Fruit fly (Drosophila melanogaster): ENCODE results near the gene CG42354.

The CG42354 gene

DNA sequence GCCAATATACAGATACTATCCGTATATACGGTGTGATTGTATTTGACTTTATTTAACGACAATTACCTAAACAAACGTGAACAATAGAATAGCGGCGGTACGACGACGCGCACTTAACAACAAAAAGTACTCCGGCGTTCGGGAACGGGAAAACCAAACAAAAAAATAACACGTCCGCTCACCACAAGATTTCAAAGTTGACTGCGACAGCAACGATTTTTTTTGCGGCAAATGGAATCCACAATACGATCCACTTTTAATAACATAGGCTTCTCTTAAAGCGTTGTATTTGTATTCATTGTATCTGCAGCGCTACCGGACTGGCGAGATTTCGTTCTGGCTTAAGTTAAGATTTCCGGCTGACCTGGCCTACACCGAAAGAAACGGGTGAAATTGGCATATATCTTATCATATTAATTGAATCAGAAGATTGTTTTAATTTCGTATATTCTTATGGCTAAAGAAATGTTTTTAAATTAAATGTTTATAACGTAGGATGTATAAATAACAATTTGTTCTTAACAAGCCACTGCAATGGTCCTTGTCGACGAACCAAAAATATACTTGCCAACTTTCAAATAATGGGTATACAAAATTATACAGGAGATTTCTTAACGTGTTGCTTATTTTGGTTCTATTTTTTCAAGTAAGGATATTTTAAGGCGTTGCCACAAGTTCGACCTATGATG lies at the start of gene CG42354, which contains the start of gene CG42353 (continued):
- peak; percentile 96 for TF ChIP-seq CG11695 (GFP tag; IDR thresholded peaks at IDR 0.05)
- peak; percentile 72; the same call in 1 of the 2 replicates for TF ChIP-seq Doc2 (GFP tag; IDR thresholded peaks at IDR 0.05)
- TF ChIP-seq CG18764 (GFP tag; optimal IDR thresholded peaks at IDR 0.05), result peak; percentile 94
- peak; percentile 94 for TF ChIP-seq CG6813 (GFP tag; optimal IDR thresholded peaks at IDR 0.05)
- no peak for TF ChIP-seq CG13287 (GFP tag; IDR thresholded peaks at IDR 0.05; ENCODE audit: partially characterized antibody)
- peak; percentile 76 for TF ChIP-seq Adf1 (GFP tag; IDR thresholded peaks at IDR 0.05)
- TF ChIP-seq pho (GFP tag; optimal IDR thresholded peaks at IDR 0.05), result peak; percentile 95
- TF ChIP-seq CG14710 (tag; optimal IDR thresholded peaks at IDR 0.05), result peak; percentile 97
- peak; percentile 79 for TF ChIP-seq Ravus (GFP tag; IDR thresholded peaks at IDR 0.05)
- peak; percentile 97 for TF ChIP-seq CG2678 (tag; optimal IDR thresholded peaks at IDR 0.05)
- peak; percentile 90 for TF ChIP-seq CG9437 (GFP tag; optimal IDR thresholded peaks at IDR 0.05)
- TF ChIP-seq trh (GFP tag; optimal IDR thresholded peaks at IDR 0.05), result peak; percentile 87
- TF ChIP-seq CG8478 (optimal IDR thresholded peaks at IDR 0.05), result no peak
- peak; percentile 86 for TF ChIP-seq repo (GFP tag; optimal IDR thresholded peaks at IDR 0.05)
- TF ChIP-seq fu2 (GFP tag; optimal IDR thresholded peaks at IDR 0.05), result peak; percentile 92
- peak; percentile 84 to 95 for TF ChIP-seq dpn (GFP tag; optimal IDR thresholded peaks at IDR 0.05)
- TF ChIP-seq CG12299 (tag; optimal IDR thresholded peaks at IDR 0.05), result peak; percentile 93
- peak; percentile 92 for TF ChIP-seq maf-S (GFP tag; optimal IDR thresholded peaks at IDR 0.05)
- 0 out of 2 replicates have a peak, but pooled peaks have one; percentile 63 for TF ChIP-seq ato (GFP tag; IDR thresholded peaks at IDR 0.05; ENCODE audit: partially characterized antibody)
- peak in 1 of 3 experiments; percentile 85 for TF ChIP-seq Stat92E (GFP tag; optimal IDR thresholded peaks at IDR 0.05)
- peak; percentile 94 for TF ChIP-seq so (GFP tag; IDR thresholded peaks at IDR 0.05)
- peak; percentile 59 for TF ChIP-seq Sry-β (GFP tag; optimal IDR thresholded peaks at IDR 0.05)
- peak; percentile 80 for TF ChIP-seq bab2 (GFP tag; optimal IDR thresholded peaks at IDR 0.05)
- peak; percentile 94 for TF ChIP-seq esg (GFP tag; conservative IDR thresholded peaks at IDR 0.05)
- peak; percentile 68 for TF ChIP-seq CG15073 (GFP tag; optimal IDR thresholded peaks at IDR 0.05)
- peak; percentile 82 for TF ChIP-seq wdn (GFP tag; IDR thresholded peaks at IDR 0.05)
- peak; percentile 94 for TF ChIP-seq B-H2 (GFP tag; optimal IDR thresholded peaks at IDR 0.05)
- peak; percentile 93 for TF ChIP-seq wor (GFP tag; IDR thresholded peaks at IDR 0.05)
- peak; percentile 70 for TF ChIP-seq Poxn (GFP tag; IDR thresholded peaks at IDR 0.05)
- TF ChIP-seq dysf (GFP tag; IDR thresholded peaks at IDR 0.05), result peak; percentile 97
- TF ChIP-seq Six4 (GFP tag; optimal IDR thresholded peaks at IDR 0.05), result peak; percentile 93
- TF ChIP-seq al (GFP tag; IDR thresholded peaks at IDR 0.05), result peak; percentile 88
- peak; percentile 95 for TF ChIP-seq ara (GFP tag; IDR thresholded peaks at IDR 0.05)
- no peak for TF ChIP-seq lov (optimal IDR thresholded peaks at IDR 0.05)
- peak; percentile 94 for TF ChIP-seq lov (GFP tag; IDR thresholded peaks at IDR 0.05)
- TF ChIP-seq CG4820 (GFP tag; optimal IDR thresholded peaks at IDR 0.05), result peak; percentile 95
- TF ChIP-seq Fer3 (tag; optimal IDR thresholded peaks at IDR 0.05), result peak; percentile 95
- TF ChIP-seq CG16863 (GFP tag; optimal IDR thresholded peaks at IDR 0.05), result peak; percentile 94
- peak; percentile 91 for TF ChIP-seq BtbVII (GFP tag; optimal IDR thresholded peaks at IDR 0.05)
- TF ChIP-seq zen (tag; optimal IDR thresholded peaks at IDR 0.05), result peak; percentile 97
- peak; percentile 35; the same call in 1 of the 2 replicates for TF ChIP-seq nerfin-2 (GFP tag; IDR thresholded peaks at IDR 0.05; ENCODE audit: partially characterized antibody)

DNA sequence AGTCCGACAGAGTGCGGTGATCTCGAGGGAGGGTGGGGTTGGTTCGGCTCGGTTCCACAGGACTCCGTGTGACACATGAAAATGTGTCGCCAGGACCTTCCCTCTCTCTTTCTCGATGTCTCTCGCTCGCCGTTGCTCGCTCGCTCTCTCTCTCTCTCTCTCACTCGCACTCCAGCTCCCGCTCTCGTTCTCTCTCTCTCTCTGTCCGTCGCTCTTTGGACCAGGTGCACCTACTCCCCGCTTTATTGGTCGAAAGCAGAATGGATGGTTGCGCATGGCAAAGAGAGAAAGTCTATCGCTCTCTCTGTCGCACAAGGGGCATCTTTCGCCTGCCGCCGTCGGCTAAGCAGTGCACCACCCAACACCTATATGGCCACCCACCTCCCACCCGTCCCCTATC lies 45.8 kb upstream of the CG42354 start:
- TF ChIP-seq Adf1 (GFP tag; IDR thresholded peaks at IDR 0.05) (peak; percentile 65), Deaf1 (tag; optimal IDR thresholded peaks at IDR 0.05) (peak; percentile 81), crol (GFP tag; IDR thresholded peaks at IDR 0.05) (0 out of 2 replicates have a peak, but pooled peaks have one; percentile 54), CG8478 (optimal IDR thresholded peaks at IDR 0.05) (peak; percentile 89), cg (GFP tag; optimal IDR thresholded peaks at IDR 0.05) (peak; percentile 71), chn (GFP tag; optimal IDR thresholded peaks at IDR 0.05) (peak; percentile 74), tup (GFP tag; optimal IDR thresholded peaks at IDR 0.05) (no peak), Nf-YB (GFP tag; optimal IDR thresholded peaks at IDR 0.05) (peak; percentile 97), CG15479 (GFP tag; optimal IDR thresholded peaks at IDR 0.05) (peak; percentile 41), sens (GFP tag) (peak; percentile 50), CG10366 (GFP tag; IDR thresholded peaks at IDR 0.05) (no peak), dpn (GFP tag; optimal IDR thresholded peaks at IDR 0.05) (no peak), ERR (GFP tag; optimal IDR thresholded peaks at IDR 0.05) (no peak), yki (optimal IDR thresholded peaks at IDR 0.05) (peak; percentile 86), seq (GFP tag; IDR thresholded peaks at IDR 0.05) (peak; percentile 52)
